Fruit fly (Drosophila melanogaster) whole organism, adult: ENCODE data around the gene Pp2C1.

Experiments
- CG11617 ChIP-seq: fragments of 200-800 bp; sonication (Bioruptor generic); optimal IDR thresholded peaks from 2 replicates; lab custom pipeline; 2017; ENCODE audit warnings: mild to moderate bottlenecking, missing biosample characterization, missing genetic modification reagents, missing genetic modification characterization
- CG33017 ChIP-seq: fragments of 200-800 bp; sonication (Bioruptor generic); optimal IDR thresholded peaks from 2 replicates; lab custom pipeline; 2018; ENCODE audit warnings: missing biosample characterization, mild to moderate bottlenecking, missing genetic modification characterization, moderate library complexity
- CG7045 ChIP-seq: fragments of 200-800 bp; sonication (Bioruptor generic); optimal IDR thresholded peaks from 2 replicates; lab custom pipeline; 2017; ENCODE audit warnings: missing biosample characterization, mild to moderate bottlenecking, missing genetic modification characterization
- Clk ChIP-seq: fragments of 200-800 bp; sonication (Bioruptor generic); optimal IDR thresholded peaks from 2 replicates; lab custom pipeline; 2017; ENCODE audit warnings: missing biosample characterization, missing genetic modification characterization
- Mnt ChIP-seq: fragments of 200-800 bp; sonication (Bioruptor generic); optimal IDR thresholded peaks from 2 replicates; lab custom pipeline; 2016; ENCODE audit warnings: missing biosample characterization, mild to moderate bottlenecking, missing genetic modification characterization
- cic ChIP-seq: fragments of 200-800 bp; sonication (Bioruptor generic); optimal IDR thresholded peaks from 2 replicates; lab custom pipeline; 2017; ENCODE audit warnings: missing biosample characterization, mild to moderate bottlenecking, missing genetic modification characterization, moderate library complexity
- kay ChIP-seq: fragments of 200-800 bp; sonication (Bioruptor generic); peaks from one replicate; lab custom pipeline; 2016; ENCODE audit warnings: missing biosample characterization, missing genetic modification characterization, borderline replicate concordance
- tj ChIP-seq: fragments of 200-800 bp; sonication (Bioruptor generic); optimal IDR thresholded peaks from 3 replicates; lab custom pipeline; 2017; ENCODE audit warnings: missing biosample characterization, mild to moderate bottlenecking, missing genetic modification characterization, moderate library complexity
- toe ChIP-seq: fragments of 200-800 bp; sonication (Bioruptor generic); optimal IDR thresholded peaks from 2 replicates; lab custom pipeline; 2016; ENCODE audit warnings: missing biosample characterization, missing genetic modification characterization

DNA sequence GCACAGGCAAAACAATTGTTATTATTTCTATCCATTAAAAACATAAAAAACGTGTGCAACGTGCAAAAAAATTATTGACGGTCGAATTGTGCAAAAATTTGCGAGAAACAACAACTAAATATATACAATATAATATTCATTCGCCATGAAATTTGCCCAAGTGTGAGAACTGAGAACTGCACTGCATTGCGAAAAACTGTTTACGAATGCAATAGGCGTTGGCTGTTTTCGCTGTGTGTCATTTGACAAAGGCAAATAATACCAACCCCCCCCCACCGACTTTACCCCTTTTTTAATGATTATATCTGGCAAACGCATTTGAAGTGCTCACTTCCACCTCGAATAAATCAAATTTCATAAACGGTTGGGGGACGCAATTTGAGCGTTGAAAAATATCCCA is 11.6 kb downstream of the Pp2C1 start:
- TF ChIP-seq CG33017 (no peak), cic (GFP tag; lab: Kevin White, UChicago) (no peak), kay (peak; percentile 72), Clk (GFP tag; lab: Kevin White, UChicago) (no peak), CG7045 (GFP tag; lab: Kevin White, UChicago) (no peak), Mnt (GFP tag; lab: Kevin White, UChicago) (no peak), toe (GFP tag; lab: Kevin White, UChicago) (no peak), CG11617 (no peak), tj (GFP tag; lab: Kevin White, UChicago) (peak; percentile 99)
